Fruit fly (Drosophila melanogaster) whole organism, embryonic: ENCODE data around the gene MBD-R2.

Experiments
- CG10321 ChIP-seq: fragments of 200-800 bp; sonication (Bioruptor generic); IDR thresholded peaks from 2 replicates; pipeline ENCODE4 v1.3.6; 2022; ENCODE audit warnings: missing biosample characterization, missing genetic modification characterization
- CG11093 ChIP-seq: fragments of 200-800 bp; sonication (Bioruptor generic); IDR thresholded peaks from 3 replicates; pipeline ENCODE4 v1.3.6; 2022; ENCODE audit warnings: missing biosample characterization, missing genetic modification characterization
- CG11398 ChIP-seq: fragments of 200-800 bp; sonication (Bioruptor generic); optimal IDR thresholded peaks from 2 replicates; lab custom pipeline; 2016; ENCODE audit warnings: missing biosample characterization, missing genetic modification characterization
- CG12219 ChIP-seq: fragments of 200-800 bp; sonication (Bioruptor generic); optimal IDR thresholded peaks from 3 replicates; lab custom pipeline; 2018; ENCODE audit warnings: missing biosample characterization, mild to moderate bottlenecking, missing genetic modification characterization
- CG13296 ChIP-seq: fragments of 200-800 bp; sonication (Bioruptor generic); optimal IDR thresholded peaks from 3 replicates; lab custom pipeline; 2018; ENCODE audit warnings: missing biosample characterization, mild to moderate bottlenecking, missing genetic modification characterization
- CG1602 ChIP-seq: fragments of 200-800 bp; sonication (Bioruptor generic); optimal IDR thresholded peaks from 3 replicates; lab custom pipeline; 2016; ENCODE audit warnings: missing biosample characterization, missing genetic modification characterization
- CG17829 ChIP-seq: fragments of 200-800 bp; optimal IDR thresholded peaks from 2 replicates; lab custom pipeline; 2019; ENCODE audit warnings: missing biosample characterization, mild to moderate bottlenecking, missing genetic modification characterization, moderate library complexity
- CG18476 ChIP-seq: fragments of 200-800 bp; sonication (Bioruptor generic); optimal IDR thresholded peaks from 2 replicates; lab custom pipeline; 2016; ENCODE audit warnings: missing biosample characterization, mild to moderate bottlenecking, missing genetic modification characterization
- CG30020 ChIP-seq: fragments of 200-800 bp; optimal IDR thresholded peaks from 2 replicates; lab custom pipeline; 2019; ENCODE audit warnings: missing biosample characterization, mild to moderate bottlenecking, missing genetic modification characterization, moderate library complexity
- CG31224 ChIP-seq: fragments of 200-800 bp; sonication (Bioruptor generic); IDR thresholded peaks from 2 replicates; pipeline ENCODE4 v1.3.6; 2022; ENCODE audit warnings: missing biosample characterization, missing genetic modification characterization
- CG3163 ChIP-seq: fragments of 200-800 bp; sonication (Bioruptor generic); optimal IDR thresholded peaks from 3 replicates; lab custom pipeline; 2016; ENCODE audit warnings: missing biosample characterization, missing genetic modification characterization
- CG3838 ChIP-seq: fragments of 200-800 bp; sonication (Bioruptor generic); optimal IDR thresholded peaks from 3 replicates; lab custom pipeline; 2016; ENCODE audit warnings: missing biosample characterization, missing genetic modification characterization
- CG43689 ChIP-seq: fragments of 200-800 bp; sonication (Bioruptor generic); IDR thresholded peaks from 2 replicates; pipeline ENCODE4 v1.3.6; 2022; ENCODE audit warnings: missing biosample characterization, missing genetic modification characterization
- CG6765 ChIP-seq: fragments of 200-800 bp; sonication (Bioruptor generic); optimal IDR thresholded peaks from 3 replicates; lab custom pipeline; 2017; ENCODE audit warnings: missing biosample characterization, mild to moderate bottlenecking, missing genetic modification characterization
- CG7786 ChIP-seq: fragments of 200-800 bp; sonication (Bioruptor generic); optimal IDR thresholded peaks from 2 replicates; lab custom pipeline; 2016; ENCODE audit warnings: missing biosample characterization, missing genetic modification characterization
- CG9727 ChIP-seq: fragments of 200-800 bp; sonication (Bioruptor generic); optimal IDR thresholded peaks from 3 replicates; lab custom pipeline; 2017; ENCODE audit warnings: missing biosample characterization, mild to moderate bottlenecking, missing genetic modification characterization
- CG9797 ChIP-seq: fragments of 200-800 bp; sonication (Bioruptor generic); optimal IDR thresholded peaks from 3 replicates; lab custom pipeline; 2018; ENCODE audit warnings: missing biosample characterization, mild to moderate bottlenecking, missing genetic modification characterization
- Camta ChIP-seq: fragments of 200-800 bp; sonication (Bioruptor generic); optimal IDR thresholded peaks from 2 replicates; lab custom pipeline; 2016; ENCODE audit warnings: missing biosample characterization, missing genetic modification characterization
- H2.0 ChIP-seq: fragments of 200-800 bp; sonication (Bioruptor generic); IDR thresholded peaks from 2 replicates; pipeline ENCODE4 v1.3.6; 2022; ENCODE audit warnings: missing biosample characterization, missing genetic modification characterization
- Hr78 ChIP-seq, 2 experiments: fragments of 200-800 bp in 1 of 2; fragments of >200 bp in 1 of 2; sonication (Bioruptor generic) in 1 of 2; optimal IDR thresholded peaks; 2 replicates each; lab custom pipeline; 2017 to 2019; ENCODE audit warnings: missing biosample characterization in 2 of 2, missing genetic modification characterization in 2 of 2, mild to moderate bottlenecking in 1 of 2, moderate library complexity in 1 of 2
- Oli ChIP-seq: fragments of 200-800 bp; sonication (Bioruptor generic); optimal IDR thresholded peaks from 2 replicates; lab custom pipeline; 2018; ENCODE audit warnings: missing biosample characterization, mild to moderate bottlenecking, missing genetic modification characterization, moderate library complexity
- Pdp1 ChIP-seq, 2 experiments: fragments of 200-800 bp; sonication (Bioruptor generic); optimal IDR thresholded peaks; 3 replicates each; lab custom pipeline; 2016; ENCODE audit warnings: missing biosample characterization in 2 of 2, missing genetic modification characterization in 2 of 2, mild to moderate bottlenecking in 1 of 2, moderate library complexity in 1 of 2
- Six4 ChIP-seq: fragments of 200-800 bp; sonication (Bioruptor generic); optimal IDR thresholded peaks from 2 replicates; lab custom pipeline; 2016; ENCODE audit warnings: missing biosample characterization, missing genetic modification characterization
- Stat92E ChIP-seq, 3 experiments: fragments of >200 bp in 2 of 3; fragments of 200-800 bp in 1 of 3; sonication (Bioruptor generic) in 1 of 3; optimal IDR thresholded peaks; 2 replicates each; lab custom pipeline; 2017 to 2019; ENCODE audit warnings: missing biosample characterization in 3 of 3, missing genetic modification characterization in 3 of 3, mild to moderate bottlenecking in 1 of 3, moderate library complexity in 1 of 3
- TFAM ChIP-seq: fragments of 200-800 bp; sonication (Bioruptor generic); optimal IDR thresholded peaks from 2 replicates; lab custom pipeline; 2017; ENCODE audit warnings: missing biosample characterization, missing genetic modification characterization, inconsistent platforms
- ab ChIP-seq: fragments of 200-800 bp; sonication (Bioruptor generic); optimal IDR thresholded peaks from 2 replicates; lab custom pipeline; 2016; ENCODE audit warnings: missing biosample characterization, missing genetic modification characterization
- aop ChIP-seq: fragments of 200-800 bp; sonication (Bioruptor generic); IDR thresholded peaks from 2 replicates; pipeline ENCODE4 v1.3.6; 2022; ENCODE audit warnings: missing biosample characterization, missing genetic modification characterization
- bbx ChIP-seq: fragments of 200-800 bp; sonication (Bioruptor generic); IDR thresholded peaks from 2 replicates; pipeline ENCODE4 v1.3.6; 2022; ENCODE audit warnings: missing biosample characterization, missing genetic modification characterization; ENCODE audit not compliant: partially characterized antibody
- corto ChIP-seq: fragments of 200-800 bp; sonication (Bioruptor generic); optimal IDR thresholded peaks from 2 replicates; lab custom pipeline; 2016; ENCODE audit warnings: missing biosample characterization, mild to moderate bottlenecking, missing genetic modification characterization, moderate library complexity
- croc ChIP-seq: fragments of 200-800 bp; sonication (Bioruptor generic); conservative IDR thresholded peaks from 3 replicates; pipeline ENCODE4 v1.3.6; 2022; ENCODE audit warnings: missing biosample characterization, missing genetic modification characterization
- crp ChIP-seq, 2 experiments: fragments of 200-800 bp; sonication (Bioruptor generic); optimal IDR thresholded peaks; 2 replicates in 1 of 2; 3 replicates in 1 of 2; lab custom pipeline; 2017; ENCODE audit warnings: missing biosample characterization in 2 of 2, missing genetic modification characterization in 2 of 2, mild to moderate bottlenecking in 1 of 2, moderate library complexity in 1 of 2
- dati ChIP-seq: fragments of 200-800 bp; sonication (Bioruptor generic); IDR thresholded peaks from 2 replicates; pipeline ENCODE4 v1.3.6; 2022; ENCODE audit warnings: missing biosample characterization, missing genetic modification characterization
- dmrt11E ChIP-seq: fragments of 200-800 bp; sonication (Bioruptor generic); optimal IDR thresholded peaks from 3 replicates; lab custom pipeline; 2018; ENCODE audit warnings: missing biosample characterization, mild to moderate bottlenecking, missing genetic modification characterization, moderate library complexity
- fd64A ChIP-seq: fragments of 200-800 bp; sonication (Bioruptor generic); optimal IDR thresholded peaks from 3 replicates; lab custom pipeline; 2018; ENCODE audit warnings: missing biosample characterization, mild to moderate bottlenecking, missing genetic modification characterization
- fru ChIP-seq: fragments of >200 bp; optimal IDR thresholded peaks from 2 replicates; lab custom pipeline; 2017
- her ChIP-seq: fragments of 200-800 bp; sonication (Bioruptor generic); optimal IDR thresholded peaks from 2 replicates; lab custom pipeline; 2016; ENCODE audit warnings: missing biosample characterization, missing genetic modification characterization
- inv ChIP-seq: fragments of 200-800 bp; sonication (Bioruptor generic); IDR thresholded peaks from 2 replicates; pipeline ENCODE4 v1.3.6; 2022; ENCODE audit warnings: missing biosample characterization, missing genetic modification characterization; ENCODE audit not compliant: partially characterized antibody
- lilli ChIP-seq: fragments of 200-800 bp; sonication (Bioruptor generic); optimal IDR thresholded peaks from 3 replicates; lab custom pipeline; 2016; ENCODE audit warnings: missing biosample characterization, missing genetic modification characterization
- lmd ChIP-seq: fragments of 200-800 bp; sonication (Bioruptor generic); IDR thresholded peaks from 2 replicates; pipeline ENCODE4 v1.3.6; 2022; ENCODE audit warnings: missing biosample characterization, missing genetic modification characterization
- luna ChIP-seq: fragments of 200-800 bp; sonication (Bioruptor generic); optimal IDR thresholded peaks from 2 replicates; lab custom pipeline; 2016; ENCODE audit warnings: missing biosample characterization, missing genetic modification characterization
- mirr ChIP-seq: fragments of 200-800 bp; sonication (Bioruptor generic); optimal IDR thresholded peaks from 3 replicates; lab custom pipeline; 2018; ENCODE audit warnings: missing biosample characterization, mild to moderate bottlenecking, missing genetic modification characterization
- nau ChIP-seq: fragments of 200-800 bp; sonication (Bioruptor generic); optimal IDR thresholded peaks from 3 replicates; lab custom pipeline; 2017; ENCODE audit warnings: missing biosample characterization, mild to moderate bottlenecking, missing genetic modification characterization, missing genetic modification reagents
- ranshi ChIP-seq: fragments of 200-800 bp; sonication (Bioruptor generic); IDR thresholded peaks from 2 replicates; pipeline ENCODE4 v1.3.6; 2022; ENCODE audit warnings: missing biosample characterization, missing genetic modification characterization
- run ChIP-seq: fragments of 200-800 bp; sonication (Bioruptor generic); optimal IDR thresholded peaks from 3 replicates; lab custom pipeline; 2018; ENCODE audit warnings: missing biosample characterization, mild to moderate bottlenecking, missing genetic modification characterization
- slbo ChIP-seq: fragments of 200-800 bp; sonication (Bioruptor generic); IDR thresholded peaks from 2 replicates; pipeline ENCODE4 v1.3.6; 2022; ENCODE audit warnings: missing biosample characterization, missing genetic modification characterization
- so ChIP-seq: fragments of 200-800 bp; sonication (Bioruptor generic); IDR thresholded peaks from 3 replicates; pipeline ENCODE4 v1.3.6; 2022; ENCODE audit warnings: missing biosample characterization, missing genetic modification characterization
- sr ChIP-seq: fragments of 200-800 bp; sonication (Bioruptor generic); IDR thresholded peaks from 3 replicates; pipeline ENCODE4 v1.3.6; 2022; ENCODE audit warnings: missing biosample characterization, missing genetic modification characterization
- unc-4 ChIP-seq: fragments of 200-800 bp; sonication (Bioruptor generic); IDR thresholded peaks from 2 replicates; pipeline ENCODE4 v1.3.6; 2022; ENCODE audit warnings: missing biosample characterization, missing genetic modification characterization; ENCODE audit not compliant: partially characterized antibody
- usp ChIP-seq: fragments of >200 bp; optimal IDR thresholded peaks from 2 replicates; lab custom pipeline; 2017; ENCODE audit warnings: missing biosample characterization, missing genetic modification characterization
- vfl ChIP-seq: fragments of 200-800 bp; sonication (Bioruptor generic); optimal IDR thresholded peaks from 2 replicates; lab custom pipeline; 2016; ENCODE audit warnings: missing biosample characterization, missing genetic modification characterization
- zf30C ChIP-seq: fragments of 200-800 bp; sonication (Bioruptor generic); optimal IDR thresholded peaks from 3 replicates; lab custom pipeline; 2018; ENCODE audit warnings: missing biosample characterization, mild to moderate bottlenecking, missing genetic modification characterization

Gene MBD-R2

DNA sequence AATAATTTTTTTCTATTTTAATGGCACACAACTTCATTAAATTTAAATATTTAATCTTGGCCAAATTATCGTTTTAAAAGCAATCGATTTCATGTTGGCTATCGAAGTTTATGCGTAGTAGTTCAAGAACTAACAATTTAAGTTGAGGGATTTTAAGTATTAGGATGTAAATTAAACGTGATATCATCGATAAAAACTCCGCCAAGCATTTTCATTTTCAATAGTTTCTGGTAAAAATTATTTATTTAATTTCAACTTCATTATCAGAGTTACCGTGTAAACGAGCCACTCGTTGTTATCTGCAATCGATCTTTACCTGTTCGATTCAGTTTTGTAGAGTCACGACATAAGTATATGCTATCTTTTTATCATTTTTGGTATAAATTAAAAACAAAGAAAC lies 46.9 kb upstream of the MBD-R2 start (continued):
- TF ChIP-seq CG9727 (GFP tag; lab: Kevin White, UChicago) (peak; percentile 98), mirr (GFP tag; lab: Kevin White, UChicago) (peak; percentile 99), dati (GFP tag; lab: Robert Waterston, UW) (peak; percentile 90), slbo (GFP tag; lab: Robert Waterston, UW) (peak; percentile 92), Stat92E (GFP tag; optimal IDR thresholded peaks at IDR 0.05; lab: Kevin White, UChicago) (peak in 1 of 3 experiments; percentile 95), CG18476 (GFP tag; lab: Kevin White, UChicago) (peak; percentile 100), inv (no peak), aop (GFP tag; lab: Robert Waterston, UW) (peak; percentile 90), Pdp1 (GFP tag; optimal IDR thresholded peaks at IDR 0.05; lab: Kevin White, UChicago) (peak; percentile 94 to 96), corto (GFP tag; lab: Kevin White, UChicago) (peak; percentile 82), CG13296 (GFP tag; lab: Kevin White, UChicago) (peak; percentile 99), CG31224 (peak; percentile 90), bbx (GFP tag; lab: Robert Waterston, UW) (no peak), fru (lab: Kevin White, UChicago) (no peak), her (peak; percentile 90), ab (peak; percentile 73), nau (peak; percentile 99), croc (GFP tag; lab: Robert Waterston, UW) (peak; percentile 91), CG7786 (GFP tag; lab: Kevin White, UChicago) (peak; percentile 89), luna (GFP tag; lab: Kevin White, UChicago) (peak; percentile 75), ranshi (GFP tag; lab: Robert Waterston, UW) (peak; percentile 96), vfl (GFP tag; lab: Kevin White, UChicago) (peak; percentile 93), CG6765 (peak; percentile 99), zf30C (GFP tag; lab: Kevin White, UChicago) (peak; percentile 39), Hr78 (GFP tag; optimal IDR thresholded peaks at IDR 0.05; lab: Kevin White, UChicago) (peak in 1 of 2 experiments; percentile 89), fd64A (GFP tag; lab: Kevin White, UChicago) (peak; percentile 95), CG11398 (GFP tag; lab: Kevin White, UChicago) (peak; percentile 88), Camta (GFP tag; lab: Kevin White, UChicago) (peak; percentile 96), run (peak; percentile 95), CG11093 (GFP tag; lab: Robert Waterston, UW) (peak; percentile 84), Oli (peak; percentile 97), lilli (GFP tag; lab: Kevin White, UChicago) (peak; percentile 96), so (GFP tag; lab: Robert Waterston, UW) (peak; percentile 98), unc-4 (GFP tag; lab: Robert Waterston, UW) (no peak), usp (GFP tag; lab: Kevin White, UChicago) (no peak), H2.0 (GFP tag; lab: Robert Waterston, UW) (peak; percentile 96), CG43689 (GFP tag; lab: Robert Waterston, UW) (peak; percentile 88), dmrt11E (tag; lab: Kevin White, UChicago) (peak; percentile 99), lmd (peak; percentile 94), CG1602 (GFP tag; lab: Kevin White, UChicago) (peak; percentile 96), CG30020 (tag; lab: Kevin White, UChicago) (peak; percentile 90), crp (GFP tag; optimal IDR thresholded peaks at IDR 0.05; lab: Kevin White, UChicago) (peak in 1 of 2 experiments; percentile 67), CG3838 (GFP tag; lab: Kevin White, UChicago) (peak; percentile 90), CG10321 (GFP tag; lab: Robert Waterston, UW) (peak; percentile 81), CG12219 (GFP tag; lab: Kevin White, UChicago) (peak; percentile 98), CG17829 (peak; percentile 99), CG3163 (GFP tag; lab: Kevin White, UChicago) (peak; percentile 75), sr (GFP tag; lab: Robert Waterston, UW) (peak; percentile 83), Six4 (GFP tag; lab: Kevin White, UChicago) (peak; percentile 99), CG9797 (GFP tag; lab: Kevin White, UChicago) (peak; percentile 41), TFAM (peak; percentile 94)
